Worm (Caenorhabditis elegans) whole organism, young adult: ENCODE data around the gene clec-147.

Experiments
- Y67H2A.10 ChIP-seq: fragments of 200-800 bp; sonication (Bioruptor generic); conservative IDR thresholded peaks from 2 replicates; pipeline ENCODE4 v1.3.6; 2022; ENCODE audit warnings: missing genetic modification reagents, missing genetic modification characterization, missing compliant biosample characterization
- nfya-1 ChIP-seq: sonication (generic microtip); optimal IDR thresholded peaks from 2 replicates; lab custom pipeline; 2017; ENCODE audit warnings: antibody characterized with exemption, missing compliant biosample characterization, missing genetic modification characterization, borderline replicate concordance; ENCODE audit not compliant: insufficient read depth
- nhr-90 ChIP-seq: sonication (generic microtip); optimal IDR thresholded peaks from 2 replicates; lab custom pipeline; 2016; ENCODE audit warnings: missing genotype, mild to moderate bottlenecking, missing genetic modification characterization, missing compliant biosample characterization

DNA sequence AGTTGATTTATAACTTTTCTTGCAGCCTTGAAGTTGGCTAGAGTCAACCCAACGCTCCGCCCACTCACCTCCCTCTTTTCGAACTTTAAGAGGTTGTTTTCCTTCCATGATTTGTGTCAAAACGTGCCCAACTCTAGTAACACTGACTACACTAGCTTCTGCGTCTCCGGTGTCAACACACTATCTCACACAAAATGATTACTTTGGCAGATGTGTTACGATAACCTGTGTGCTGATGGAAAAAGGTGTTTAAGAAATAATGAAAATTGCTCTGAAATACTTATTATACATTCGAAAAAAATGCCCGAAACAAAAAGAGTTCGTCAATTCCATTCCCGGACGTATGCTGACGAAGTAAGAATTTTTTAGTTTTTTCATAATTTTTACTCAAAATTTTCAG is 34.6 kb downstream of the clec-147 start, which contains the start of gene K10H10.6:
- no peak for TF ChIP-seq nfya-1 (tag; lab: Kevin White, UChicago)
- TF ChIP-seq Y67H2A.10 (GFP tag; lab: Robert Waterston, UW): no peak
- no peak for TF ChIP-seq nhr-90 (tag; lab: Kevin White, UChicago)
